Fruit fly (Drosophila melanogaster): ENCODE results near the gene CG14252.

- TF ChIP-seq CG9139 (GFP tag; optimal IDR thresholded peaks at IDR 0.05) (no peak), CG11294 (GFP tag; IDR thresholded peaks at IDR 0.05) (no peak), CG10631 (GFP tag; optimal IDR thresholded peaks at IDR 0.05) (no peak), esn (GFP tag; optimal IDR thresholded peaks at IDR 0.05) (no peak), Eip93F (GFP tag; optimal IDR thresholded peaks at IDR 0.05) (no peak), Ets96B (tag; optimal IDR thresholded peaks at IDR 0.05) (no peak), vri (GFP tag; optimal IDR thresholded peaks at IDR 0.05) (no peak)
These were observed 51.3 kb downstream of the CG14252 start, which contains the start of gene RYa-R for dm6 chr3R:26996642-26997041.

Data from whole organism, prepupa.